ENCODE assay signal across 1 fruit fly cellular context in genomic region chr2L:9598390-9598789, dm6.
TF ChIP-seq lines count a peak whose summit lies in the region.

No protein-coding gene starts in this region.

TF ChIP-seq in whole organism, embryonic, 481 proteins besides CTCF, POLR2A, EP300 and RAD21 (continued from another document and continues in another):
- TF ChIP-seq CG8290 (GFP tag; optimal IDR thresholded peaks at IDR 0.05; lab: Kevin White, UChicago) (peak; percentile 35), CG8290 (tag; optimal IDR thresholded peaks at IDR 0.05; lab: Kevin White, UChicago) (peak in 1 of 2 experiments; percentile 20), CG11504 (tag; optimal IDR thresholded peaks at IDR 0.05; lab: Kevin White, UChicago) (no peak), mirr (GFP tag; optimal IDR thresholded peaks at IDR 0.05; lab: Kevin White, UChicago) (no peak), gce (GFP tag; IDR thresholded peaks at IDR 0.05; lab: Robert Waterston, UW) (peak; percentile 58; the same call in 1 of the 3 replicates), BEAF-32 (GFP tag; optimal IDR thresholded peaks at IDR 0.05; lab: Kevin White, UChicago) (no peak), prd (optimal IDR thresholded peaks at IDR 0.05; lab: Kevin White, UChicago) (no peak), prd (GFP tag; IDR thresholded peaks at IDR 0.05; lab: Robert Waterston, UW) (peak; percentile 94), CG9215 (GFP tag; IDR thresholded peaks at IDR 0.05; lab: Robert Waterston, UW) (peak; percentile 38; the same call in 1 of the 2 replicates), Antp (GFP tag; optimal IDR thresholded peaks at IDR 0.05; lab: Kevin White, UChicago) (no peak), CG10979 (tag; optimal IDR thresholded peaks at IDR 0.05; lab: Kevin White, UChicago) (peak; percentile 86), Gug (GFP tag; IDR thresholded peaks at IDR 0.05; lab: Robert Waterston, UW) (peak; percentile 63; the same call in 3 of the 4 replicates), CG7357 (GFP tag; IDR thresholded peaks at IDR 0.05; lab: Robert Waterston, UW) (peak; percentile 52; the same call in 1 of the 3 replicates), HHEX (GFP tag; optimal IDR thresholded peaks at IDR 0.05; lab: Kevin White, UChicago) (peak; percentile 8), CHES-1-like (GFP tag; optimal IDR thresholded peaks at IDR 0.05; lab: Kevin White, UChicago) (no peak), ATbp (GFP tag; optimal IDR thresholded peaks at IDR 0.05; lab: Kevin White, UChicago) (peak; percentile 53), CG9437 (GFP tag; optimal IDR thresholded peaks at IDR 0.05; lab: Kevin White, UChicago) (no peak), Lpt (GFP tag; optimal IDR thresholded peaks at IDR 0.05; lab: Kevin White, UChicago) (no peak), gsb-n (tag; optimal IDR thresholded peaks at IDR 0.05; lab: Kevin White, UChicago) (peak; percentile 72), ssp (GFP tag; IDR thresholded peaks at IDR 0.05; lab: Robert Waterston, UW) (peak; percentile 70), Doc2 (GFP tag; IDR thresholded peaks at IDR 0.05; lab: Robert Waterston, UW) (no peak), Max (GFP tag; optimal IDR thresholded peaks at IDR 0.05; lab: Kevin White, UChicago) (peak; percentile 29), so (GFP tag; IDR thresholded peaks at IDR 0.05; lab: Robert Waterston, UW) (peak; percentile 61; the same call in 1 of the 3 replicates), CkIIα-i1 (GFP tag; IDR thresholded peaks at IDR 0.05; lab: Robert Waterston, UW) (no peak), Fer1 (GFP tag; optimal IDR thresholded peaks at IDR 0.05; lab: Kevin White, UChicago) (no peak), CG4730 (GFP tag; IDR thresholded peaks at IDR 0.05; lab: Robert Waterston, UW) (peak; percentile 51; the same call in 1 of the 2 replicates), gfzf (GFP tag; optimal IDR thresholded peaks at IDR 0.05; lab: Kevin White, UChicago) (no peak), shn (GFP tag; optimal IDR thresholded peaks at IDR 0.05; lab: Kevin White, UChicago) (no peak), CG10274 (GFP tag; optimal IDR thresholded peaks at IDR 0.05; lab: Kevin White, UChicago) (no peak), CG11695 (GFP tag; IDR thresholded peaks at IDR 0.05; lab: Robert Waterston, UW) (peak; percentile 58; the same call in 2 of the 3 replicates), CG11723 (GFP tag; optimal IDR thresholded peaks at IDR 0.05; lab: Kevin White, UChicago) (peak; percentile 21), CG12104 (GFP tag; optimal IDR thresholded peaks at IDR 0.05; lab: Kevin White, UChicago) (no peak), vvl (GFP tag; IDR thresholded peaks at IDR 0.05; lab: Robert Waterston, UW) (peak; percentile 89), Eip74EF (GFP tag; optimal IDR thresholded peaks at IDR 0.05; lab: Kevin White, UChicago) (peak in 1 of 2 experiments; percentile 5), Jarid2 (GFP tag; optimal IDR thresholded peaks at IDR 0.05; lab: Kevin White, UChicago) (peak; percentile 14), Kr (GFP tag; optimal IDR thresholded peaks at IDR 0.05; lab: Kevin White, UChicago) (no peak), CG1603 (tag; optimal IDR thresholded peaks at IDR 0.05; lab: Kevin White, UChicago) (peak; percentile 78), HLH54F (GFP tag; optimal IDR thresholded peaks at IDR 0.05; lab: Kevin White, UChicago) (no peak), CG4360 (GFP tag; IDR thresholded peaks at IDR 0.05; lab: Robert Waterston, UW) (peak; percentile 66), ham (GFP tag; IDR thresholded peaks at IDR 0.05; lab: Robert Waterston, UW) (no peak), hb (GFP tag; IDR thresholded peaks at IDR 0.05; lab: Robert Waterston, UW; ENCODE audit: partially characterized antibody) (no peak), aop (GFP tag; IDR thresholded peaks at IDR 0.05; lab: Robert Waterston, UW) (no peak), Hr51 (GFP tag; optimal IDR thresholded peaks at IDR 0.05; lab: Kevin White, UChicago) (no peak), odd (GFP tag; optimal IDR thresholded peaks at IDR 0.05; lab: Kevin White, UChicago) (peak; percentile 32), Dip3 (GFP tag; optimal IDR thresholded peaks at IDR 0.05; lab: Kevin White, UChicago) (no peak), CG10543 (GFP tag; optimal IDR thresholded peaks at IDR 0.05; lab: Kevin White, UChicago) (no peak), CG6654 (GFP tag; optimal IDR thresholded peaks at IDR 0.05; lab: Kevin White, UChicago) (peak; percentile 6), hkb (optimal IDR thresholded peaks at IDR 0.05; lab: Kevin White, UChicago) (no peak), hkb (GFP tag; IDR thresholded peaks at IDR 0.05; lab: Robert Waterston, UW) (peak; percentile 67), abd-A (tag; optimal IDR thresholded peaks at IDR 0.05; lab: Kevin White, UChicago) (no peak), CG18619 (GFP tag; optimal IDR thresholded peaks at IDR 0.05; lab: Kevin White, UChicago) (peak; percentile 34), p53 (GFP tag; optimal IDR thresholded peaks at IDR 0.05; lab: Kevin White, UChicago) (no peak), CG17328 (GFP tag; IDR thresholded peaks at IDR 0.05; lab: Robert Waterston, UW) (peak; percentile 87), wdn (GFP tag; IDR thresholded peaks at IDR 0.05; lab: Robert Waterston, UW) (no peak), luna (GFP tag; optimal IDR thresholded peaks at IDR 0.05; lab: Kevin White, UChicago) (no peak), CG2889 (GFP tag; IDR thresholded peaks at IDR 0.05; lab: Robert Waterston, UW) (no peak), CG6254 (GFP tag; optimal IDR thresholded peaks at IDR 0.05; lab: Kevin White, UChicago) (peak; percentile 70), CG4282 (GFP tag; optimal IDR thresholded peaks at IDR 0.05; lab: Kevin White, UChicago) (no peak), kah (GFP tag; optimal IDR thresholded peaks at IDR 0.05; lab: Kevin White, UChicago) (peak; percentile 2), cad (GFP tag; optimal IDR thresholded peaks at IDR 0.05; lab: Kevin White, UChicago) (no peak), Dfd (GFP tag; optimal IDR thresholded peaks at IDR 0.05; lab: Kevin White, UChicago) (no peak), tna (GFP tag; IDR thresholded peaks at IDR 0.05; lab: Robert Waterston, UW; ENCODE audit: partially characterized antibody) (no peak), Xbp1 (GFP tag; optimal IDR thresholded peaks at IDR 0.05; lab: Kevin White, UChicago) (peak; percentile 54), ind (GFP tag; optimal IDR thresholded peaks at IDR 0.05; lab: Kevin White, UChicago) (peak; percentile 10), seq (GFP tag; IDR thresholded peaks at IDR 0.05; lab: Robert Waterston, UW) (peak; percentile 45; the same call in 1 of the 2 replicates), ci (GFP tag; IDR thresholded peaks at IDR 0.05; lab: Robert Waterston, UW) (peak; percentile 90), vnd (GFP tag; IDR thresholded peaks at IDR 0.05; lab: Robert Waterston, UW; ENCODE audit: partially characterized antibody) (no peak), CG10321 (GFP tag; IDR thresholded peaks at IDR 0.05; lab: Robert Waterston, UW) (no peak), Sox100B (GFP tag; optimal IDR thresholded peaks at IDR 0.05; lab: Kevin White, UChicago) (peak; percentile 49), ken (GFP tag; IDR thresholded peaks at IDR 0.05; lab: Robert Waterston, UW) (peak; percentile 69), ab (GFP tag; optimal IDR thresholded peaks at IDR 0.05; lab: Kevin White, UChicago) (no peak), CG11560 (tag; IDR thresholded peaks at IDR 0.05; lab: Robert Waterston, UW) (no peak), kay (GFP tag; optimal IDR thresholded peaks at IDR 0.05; lab: Kevin White, UChicago) (no peak), cato (GFP tag; optimal IDR thresholded peaks at IDR 0.05; lab: Kevin White, UChicago; ENCODE audit: borderline replicate concordance) (no peak), CG34224 (GFP tag; IDR thresholded peaks at IDR 0.05; lab: Robert Waterston, UW; ENCODE audit: partially characterized antibody) (no peak), tap (tag; optimal IDR thresholded peaks at IDR 0.05; lab: Kevin White, UChicago) (peak; percentile 41), CG13775 (GFP tag; optimal IDR thresholded peaks at IDR 0.05; lab: Kevin White, UChicago) (peak; percentile 59), dmrt11E (tag; optimal IDR thresholded peaks at IDR 0.05; lab: Kevin White, UChicago) (peak; percentile 92), toy (GFP tag; IDR thresholded peaks at IDR 0.05; lab: Robert Waterston, UW) (no peak), crp (GFP tag; optimal IDR thresholded peaks at IDR 0.05; lab: Kevin White, UChicago) (no peak), Atf3 (GFP tag; optimal IDR thresholded peaks at IDR 0.05; lab: Kevin White, UChicago) (no peak), E2f1 (GFP tag; IDR thresholded peaks at IDR 0.05; lab: Robert Waterston, UW) (peak; percentile 65), run (tag; optimal IDR thresholded peaks at IDR 0.05; lab: Kevin White, UChicago) (no peak), CG13296 (GFP tag; optimal IDR thresholded peaks at IDR 0.05; lab: Kevin White, UChicago) (no peak), Med (GFP tag; lab: Kevin White, UChicago) (peak; percentile 67), CG31388 (GFP tag; optimal IDR thresholded peaks at IDR 0.05; lab: Kevin White, UChicago) (no peak), B-H2 (GFP tag; optimal IDR thresholded peaks at IDR 0.05; lab: Kevin White, UChicago) (no peak), Oaz (GFP tag; IDR thresholded peaks at IDR 0.05; lab: Robert Waterston, UW) (no peak), NC2α (GFP tag; optimal IDR thresholded peaks at IDR 0.05; lab: Kevin White, UChicago) (no peak), sisA (GFP tag; IDR thresholded peaks at IDR 0.05; lab: Robert Waterston, UW) (peak; percentile 80), nmo (GFP tag; optimal IDR thresholded peaks at IDR 0.05; lab: Kevin White, UChicago) (peak; percentile 76), D (optimal IDR thresholded peaks at IDR 0.05; lab: Kevin White, UChicago) (no peak), D (GFP tag; optimal IDR thresholded peaks at IDR 0.05; lab: Kevin White, UChicago) (peak; percentile 82), D19A (tag; optimal IDR thresholded peaks at IDR 0.05; lab: Kevin White, UChicago) (peak; percentile 59), danr (GFP tag; IDR thresholded peaks at IDR 0.05; lab: Robert Waterston, UW) (0 out of 2 replicates have a peak, but pooled peaks have one; percentile 19), CG1792 (GFP tag; optimal IDR thresholded peaks at IDR 0.05; lab: Kevin White, UChicago) (no peak), CG7839 (tag; optimal IDR thresholded peaks at IDR 0.05; lab: Kevin White, UChicago) (peak; percentile 67), CG7987 (GFP tag; optimal IDR thresholded peaks at IDR 0.05; lab: Kevin White, UChicago) (no peak), Ets65A (GFP tag; lab: Kevin White, UChicago) (no peak), CG42726 (GFP tag; IDR thresholded peaks at IDR 0.05; lab: Robert Waterston, UW; ENCODE audit: partially characterized antibody) (no peak), CG2678 (tag; optimal IDR thresholded peaks at IDR 0.05; lab: Kevin White, UChicago) (no peak), CG8089 (GFP tag; optimal IDR thresholded peaks at IDR 0.05; lab: Kevin White, UChicago) (no peak), CG15479 (GFP tag; optimal IDR thresholded peaks at IDR 0.05; lab: Kevin White, UChicago) (no peak), jumu (GFP tag; optimal IDR thresholded peaks at IDR 0.05; lab: Kevin White, UChicago) (no peak), jigr1 (GFP tag; IDR thresholded peaks at IDR 0.05; lab: Robert Waterston, UW) (peak; percentile 40; the same call in 1 of the 3 replicates), gsb (GFP tag; IDR thresholded peaks at IDR 0.05; lab: Robert Waterston, UW) (0 out of 2 replicates have a peak, but pooled peaks have one; percentile 19), CoRest (tag; optimal IDR thresholded peaks at IDR 0.05; lab: Kevin White, UChicago) (peak; percentile 63), CG3281 (GFP tag; optimal IDR thresholded peaks at IDR 0.05; lab: Kevin White, UChicago) (no peak), lov (optimal IDR thresholded peaks at IDR 0.05; lab: Kevin White, UChicago) (no peak), lov (GFP tag; IDR thresholded peaks at IDR 0.05; lab: Robert Waterston, UW) (peak; percentile 93; the same call in 2 of the 3 replicates), Ptx1 (GFP tag; IDR thresholded peaks at IDR 0.05; lab: Robert Waterston, UW) (peak; percentile 66), HLH4C (GFP tag; IDR thresholded peaks at IDR 0.05; lab: Robert Waterston, UW; ENCODE audit: partially characterized antibody) (no peak), Meics (GFP tag; optimal IDR thresholded peaks at IDR 0.05; lab: Kevin White, UChicago) (no peak), z (GFP tag; IDR thresholded peaks at IDR 0.05; lab: Robert Waterston, UW) (peak; percentile 51; the same call in 1 of the 3 replicates), ftz-f1 (GFP tag; optimal IDR thresholded peaks at IDR 0.05; lab: Kevin White, UChicago) (no peak), otp (GFP tag; IDR thresholded peaks at IDR 0.05; lab: Robert Waterston, UW) (peak; percentile 88), CG2129 (GFP tag; IDR thresholded peaks at IDR 0.05; lab: Robert Waterston, UW; ENCODE audit: partially characterized antibody) (no peak), CG12942 (GFP tag; optimal IDR thresholded peaks at IDR 0.05; lab: Kevin White, UChicago) (peak; percentile 3), CG18011 (GFP tag; optimal IDR thresholded peaks at IDR 0.05; lab: Kevin White, UChicago) (no peak), CG10209 (GFP tag; optimal IDR thresholded peaks at IDR 0.05; lab: Kevin White, UChicago) (peak; percentile 61), sqz (GFP tag; optimal IDR thresholded peaks at IDR 0.05; lab: Kevin White, UChicago) (no peak), Hr39 (optimal IDR thresholded peaks at IDR 0.05; lab: Kevin White, UChicago) (no peak), sug (tag; optimal IDR thresholded peaks at IDR 0.05; lab: Kevin White, UChicago) (no peak), Dad (GFP tag; optimal IDR thresholded peaks at IDR 0.05; lab: Kevin White, UChicago) (no peak), Mad (GFP tag; optimal IDR thresholded peaks at IDR 0.05; lab: Kevin White, UChicago) (no peak), sima (GFP tag; optimal IDR thresholded peaks at IDR 0.05; lab: Kevin White, UChicago) (no peak), CG10431 (GFP tag; optimal IDR thresholded peaks at IDR 0.05; lab: Kevin White, UChicago) (no peak), tup (GFP tag; optimal IDR thresholded peaks at IDR 0.05; lab: Kevin White, UChicago) (no peak), CG3847 (GFP tag; IDR thresholded peaks at IDR 0.05; lab: Robert Waterston, UW) (peak; percentile 56), D19B (GFP tag; optimal IDR thresholded peaks at IDR 0.05; lab: Kevin White, UChicago) (no peak), Opbp (GFP tag; IDR thresholded peaks at IDR 0.05; lab: Robert Waterston, UW; ENCODE audit: partially characterized antibody) (no peak), CG4820 (GFP tag; optimal IDR thresholded peaks at IDR 0.05; lab: Kevin White, UChicago) (peak; percentile 71), al (GFP tag; IDR thresholded peaks at IDR 0.05; lab: Robert Waterston, UW) (no peak), dysf (GFP tag; IDR thresholded peaks at IDR 0.05; lab: Robert Waterston, UW) (peak; percentile 67)
